In the genomic region with DNA sequence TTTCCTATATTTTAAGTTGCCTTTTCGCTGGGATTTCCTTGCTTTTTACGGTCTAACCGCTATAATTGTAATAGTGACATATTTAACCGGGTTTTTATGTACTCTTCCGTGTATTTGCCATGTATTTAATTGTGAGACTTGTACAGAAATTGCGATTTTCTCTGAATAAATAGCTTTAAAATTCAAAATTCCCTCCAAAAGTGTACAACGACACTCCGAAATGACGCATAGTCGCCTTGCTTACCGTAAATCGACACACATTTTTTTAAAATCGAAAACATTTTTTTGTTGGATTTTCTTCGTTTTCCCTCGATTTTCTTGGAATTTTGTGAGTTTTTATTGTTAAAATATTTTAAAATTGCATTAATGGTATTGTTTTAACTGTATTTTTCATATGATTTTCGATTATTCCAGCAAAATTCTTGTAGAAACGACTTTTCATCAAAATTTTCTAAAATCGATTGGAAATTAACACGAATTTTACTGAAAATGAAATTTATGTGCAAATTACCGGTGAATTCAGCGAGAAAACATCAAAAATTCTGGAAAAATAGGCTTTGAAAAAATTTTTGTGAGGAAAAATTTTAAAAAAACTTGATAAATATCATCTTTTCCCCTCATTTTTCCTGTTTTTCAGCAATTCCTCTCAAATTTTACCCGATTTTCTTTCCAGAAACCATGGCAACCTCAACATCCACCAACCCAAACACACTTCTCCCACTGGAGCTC, we compare ENCODE assay signal across 5 worm cellular contexts.
TF ChIP-seq lines count a peak whose summit lies in the region.

Gene lsm-5 (plus strand): TSS at position 679 of the 729 bp plus-strand sequence.

TF ChIP-seq in whole organism, L1 larva, 84 proteins besides CTCF, POLR2A, EP300 and RAD21 (continued from another document):
- TF ChIP-seq ztf-11 (tag; optimal IDR thresholded peaks at IDR 0.05; lab: Kevin White, UChicago), result no peak
- TF ChIP-seq lin-15B (tag; optimal IDR thresholded peaks at IDR 0.05; lab: Kevin White, UChicago), result peak; percentile 34
- no peak for TF ChIP-seq sox-4 (tag; optimal IDR thresholded peaks at IDR 0.05; lab: Kevin White, UChicago)
- peak; percentile 63 for TF ChIP-seq lin-14 (GFP tag; optimal IDR thresholded peaks at IDR 0.05; lab: Kevin White, UChicago)
- TF ChIP-seq nhr-90 (tag; optimal IDR thresholded peaks at IDR 0.05; lab: Kevin White, UChicago; ENCODE audit: poor library complexity), result peak; percentile 13
- TF ChIP-seq hlh-4 (tag; optimal IDR thresholded peaks at IDR 0.05; lab: Kevin White, UChicago), result no peak
- peak; percentile 50 for TF ChIP-seq mep-1 (tag; optimal IDR thresholded peaks at IDR 0.05; lab: Kevin White, UChicago)
- peak; percentile 62 for TF ChIP-seq snu-23 (GFP tag; optimal IDR thresholded peaks at IDR 0.05; lab: Kevin White, UChicago)
- TF ChIP-seq lin-13 (GFP tag; optimal IDR thresholded peaks at IDR 0.05; lab: Kevin White, UChicago), result peak; percentile 41
- no peak for TF ChIP-seq mab-9 (GFP tag; IDR thresholded peaks at IDR 0.05; lab: Robert Waterston, UW)
- peak; percentile 5 for TF ChIP-seq unc-86 (tag; optimal IDR thresholded peaks at IDR 0.05; lab: Kevin White, UChicago)
- TF ChIP-seq isw-1 (GFP tag; IDR thresholded peaks at IDR 0.05; lab: Robert Waterston, UW), result peak; percentile 39

TF ChIP-seq in whole organism, L2 larva, 48 proteins besides CTCF, POLR2A, EP300 and RAD21 (continued from another document):
- no peak for TF ChIP-seq elt-1 (tag; optimal IDR thresholded peaks at IDR 0.05; lab: Kevin White, UChicago)
- no peak for TF ChIP-seq Y55F3AM.14 (GFP tag; optimal IDR thresholded peaks at IDR 0.05; lab: Kevin White, UChicago)
- peak; percentile 36 for TF ChIP-seq nhr-6 (tag; optimal IDR thresholded peaks at IDR 0.05; lab: Kevin White, UChicago)
- TF ChIP-seq unc-55 (GFP tag; optimal IDR thresholded peaks at IDR 0.05; lab: Kevin White, UChicago), result peak; percentile 88
- TF ChIP-seq ama-1 (optimal IDR thresholded peaks at IDR 0.05; lab: Kevin White, UChicago), result peak; percentile 95
- no peak for TF ChIP-seq peb-1 (tag; optimal IDR thresholded peaks at IDR 0.05; lab: Kevin White, UChicago)
- TF ChIP-seq lin-39 (tag; optimal IDR thresholded peaks at IDR 0.05; lab: Kevin White, UChicago), result no peak
- TF ChIP-seq nhr-12 (tag; optimal IDR thresholded peaks at IDR 0.05; lab: Kevin White, UChicago), result no peak

TF ChIP-seq in whole organism, L3 larva, 47 proteins besides CTCF, POLR2A, EP300 and RAD21 (continued from another document):
- TF ChIP-seq egl-27 (tag; optimal IDR thresholded peaks at IDR 0.05; lab: Kevin White, UChicago), result no peak
- TF ChIP-seq fkh-10 (GFP tag; optimal IDR thresholded peaks at IDR 0.05; lab: Kevin White, UChicago), result no peak
- no peak for TF ChIP-seq sea-2 (GFP tag; optimal IDR thresholded peaks at IDR 0.05; lab: Kevin White, UChicago)
- TF ChIP-seq mdl-1 (tag; optimal IDR thresholded peaks at IDR 0.05; lab: Kevin White, UChicago), result no peak
- no peak for TF ChIP-seq aly-2 (tag; optimal IDR thresholded peaks at IDR 0.05; lab: Kevin White, UChicago)

TF ChIP-seq in whole organism, L4 larva, 104 proteins besides CTCF, POLR2A, EP300 and RAD21 (continued from another document):
- TF ChIP-seq vab-7 (GFP tag; IDR thresholded peaks at IDR 0.05; lab: Robert Waterston, UW) (no peak), gei-8 (GFP tag; optimal IDR thresholded peaks at IDR 0.05; lab: Kevin White, UChicago) (no peak), mes-2 (tag; optimal IDR thresholded peaks at IDR 0.05; lab: Kevin White, UChicago; ENCODE audit: poor library complexity, severe bottlenecking) (peak; percentile 75), nhr-6 (tag; optimal IDR thresholded peaks at IDR 0.05; lab: Kevin White, UChicago) (peak; percentile 40), rbr-2 (tag; optimal IDR thresholded peaks at IDR 0.05; lab: Kevin White, UChicago) (no peak), nhr-102 (tag; optimal IDR thresholded peaks at IDR 0.05; lab: Kevin White, UChicago) (no peak), zip-11 (GFP tag; IDR thresholded peaks at IDR 0.05; lab: Robert Waterston, UW) (no peak), ztf-7 (tag; optimal IDR thresholded peaks at IDR 0.05; lab: Kevin White, UChicago) (no peak), lin-39 (tag; optimal IDR thresholded peaks at IDR 0.05; lab: Kevin White, UChicago) (no peak), aha-1 (tag; lab: Kevin White, UChicago) (no peak), Y48G9A.11 (GFP tag; IDR thresholded peaks at IDR 0.05; lab: Robert Waterston, UW) (peak; percentile 93), snpc-4 (tag; optimal IDR thresholded peaks at IDR 0.05; lab: Kevin White, UChicago) (no peak), madf-9 (GFP tag; conservative IDR thresholded peaks at IDR 0.05; lab: Robert Waterston, UW) (no peak), dpl-1 (GFP tag; optimal IDR thresholded peaks at IDR 0.05; lab: Kevin White, UChicago) (peak; percentile 93), ceh-82 (tag; optimal IDR thresholded peaks at IDR 0.05; lab: Kevin White, UChicago) (no peak), daf-16 (GFP tag; optimal IDR thresholded peaks at IDR 0.05; lab: Kevin White, UChicago) (no peak), daf-16 (tag; optimal IDR thresholded peaks at IDR 0.05; lab: Kevin White, UChicago) (peak; percentile 50), mxl-3 (GFP tag; optimal IDR thresholded peaks at IDR 0.05; lab: Kevin White, UChicago) (no peak), mdt-29 (GFP tag; IDR thresholded peaks at IDR 0.05; lab: Robert Waterston, UW) (no peak), Y5F2A.4 (GFP tag; optimal IDR thresholded peaks at IDR 0.05; lab: Kevin White, UChicago) (no peak), dmd-8 (GFP tag; IDR thresholded peaks at IDR 0.05; lab: Robert Waterston, UW) (no peak), cey-2 (tag; optimal IDR thresholded peaks at IDR 0.05; lab: Kevin White, UChicago; ENCODE audit: borderline replicate concordance, insufficient read depth) (no peak), pqm-1 (tag; optimal IDR thresholded peaks at IDR 0.05; lab: Kevin White, UChicago) (no peak), fkh-10 (GFP tag; optimal IDR thresholded peaks at IDR 0.05; lab: Kevin White, UChicago) (no peak), dmd-6 (GFP tag; IDR thresholded peaks at IDR 0.05; lab: Robert Waterston, UW) (no peak), nhr-48 (tag; optimal IDR thresholded peaks at IDR 0.05; lab: Kevin White, UChicago) (no peak), egl-43 (GFP tag; IDR thresholded peaks at IDR 0.05; lab: Robert Waterston, UW) (no peak), sdz-12 (GFP tag; optimal IDR thresholded peaks at IDR 0.05; lab: Kevin White, UChicago) (no peak), unc-130 (GFP tag; optimal IDR thresholded peaks at IDR 0.05; lab: Kevin White, UChicago) (no peak), madf-5 (GFP tag; IDR thresholded peaks at IDR 0.05; lab: Robert Waterston, UW) (no peak), lin-29 (GFP tag; IDR thresholded peaks at IDR 0.05; lab: Robert Waterston, UW) (no peak), daf-12 (tag; optimal IDR thresholded peaks at IDR 0.05; lab: Kevin White, UChicago) (no peak), fos-1 (tag; optimal IDR thresholded peaks at IDR 0.05; lab: Kevin White, UChicago) (no peak), T26A8.4 (GFP tag; IDR thresholded peaks at IDR 0.05; lab: Robert Waterston, UW) (no peak), lir-3 (tag; optimal IDR thresholded peaks at IDR 0.05; lab: Kevin White, UChicago) (no peak), ctbp-1 (GFP tag; IDR thresholded peaks at IDR 0.05; lab: Robert Waterston, UW) (no peak), jun-1 (tag; optimal IDR thresholded peaks at IDR 0.05; lab: Kevin White, UChicago) (no peak), zip-2 (tag; optimal IDR thresholded peaks at IDR 0.05; lab: Kevin White, UChicago) (no peak), nhr-42 (GFP tag; IDR thresholded peaks at IDR 0.05; lab: Robert Waterston, UW) (no peak), ces-1 (GFP tag; optimal IDR thresholded peaks at IDR 0.05; lab: Kevin White, UChicago) (no peak), D1046.2 (GFP tag; IDR thresholded peaks at IDR 0.05; lab: Robert Waterston, UW) (no peak), hlh-11 (tag; optimal IDR thresholded peaks at IDR 0.05; lab: Kevin White, UChicago) (no peak), nhr-76 (tag; optimal IDR thresholded peaks at IDR 0.05; lab: Kevin White, UChicago) (no peak), nhr-25 (tag; optimal IDR thresholded peaks at IDR 0.05; lab: Kevin White, UChicago; ENCODE audit: borderline replicate concordance, insufficient read depth) (no peak), mep-1 (tag; optimal IDR thresholded peaks at IDR 0.05; lab: Kevin White, UChicago) (peak; percentile 70), nhr-237 (tag; optimal IDR thresholded peaks at IDR 0.05; lab: Kevin White, UChicago) (no peak), set-16 (GFP tag; IDR thresholded peaks at IDR 0.05; lab: Robert Waterston, UW) (no peak), lsy-2 (tag; optimal IDR thresholded peaks at IDR 0.05; lab: Kevin White, UChicago) (peak; percentile 37 to 73), lim-7 (GFP tag; IDR thresholded peaks at IDR 0.05; lab: Robert Waterston, UW) (no peak), hmg-1.1 (GFP tag; IDR thresholded peaks at IDR 0.05; lab: Robert Waterston, UW) (no peak)
TF ChIP-seq in whole organism, L4 larva: peak in this region for 17.

TF ChIP-seq in whole organism, young adult, 124 proteins besides CTCF, POLR2A, EP300 and RAD21 (continued from another document):
- TF ChIP-seq ZK185.1 (tag; optimal IDR thresholded peaks at IDR 0.05; lab: Kevin White, UChicago; ENCODE audit: poor library complexity, severe bottlenecking) (no peak), ztf-3 (GFP tag; optimal IDR thresholded peaks at IDR 0.05; lab: Kevin White, UChicago) (no peak), mes-4 (tag; optimal IDR thresholded peaks at IDR 0.05; lab: Kevin White, UChicago) (no peak), ceh-100 (GFP tag; IDR thresholded peaks at IDR 0.05; lab: Robert Waterston, UW) (no peak), F22D6.2 (tag; optimal IDR thresholded peaks at IDR 0.05; lab: Kevin White, UChicago) (no peak), chd-7 (tag; optimal IDR thresholded peaks at IDR 0.05; lab: Kevin White, UChicago) (no peak), ztf-25 (GFP tag; IDR thresholded peaks at IDR 0.05; lab: Robert Waterston, UW) (no peak), B0035.1 (tag; optimal IDR thresholded peaks at IDR 0.05; lab: Kevin White, UChicago) (no peak), lin-54 (GFP tag; optimal IDR thresholded peaks at IDR 0.05; lab: Kevin White, UChicago) (peak; percentile 79)
